Worm (Caenorhabditis elegans): ENCODE measurements around the gene fat-1.

DNA sequence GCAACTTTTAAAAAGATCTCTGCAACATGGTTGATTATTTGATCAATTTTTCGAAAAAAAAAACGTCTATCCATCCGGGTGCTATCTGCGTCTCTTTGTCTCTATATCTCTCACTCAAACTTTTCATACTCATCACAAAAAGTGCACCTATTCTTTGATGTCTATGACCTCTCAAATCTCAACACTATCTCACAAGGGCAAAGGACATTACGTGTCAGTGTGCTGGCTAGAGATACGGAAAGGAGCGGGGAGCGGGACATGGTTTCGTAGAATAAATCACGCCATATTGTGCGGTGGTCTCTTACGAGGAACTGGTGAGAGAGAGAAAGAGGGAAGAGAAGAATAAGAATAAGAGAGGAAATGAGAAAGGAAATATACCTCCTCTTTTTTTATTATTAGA is 7.0 kb downstream of the fat-1 start:
- no peak for TF ChIP-seq ZK546.5 (tag; optimal IDR thresholded peaks at IDR 0.05)
- no peak for TF ChIP-seq nhr-237 (tag; optimal IDR thresholded peaks at IDR 0.05)
- peak; percentile 48 for TF ChIP-seq ztf-4 (tag; optimal IDR thresholded peaks at IDR 0.05)
- TF ChIP-seq elt-1 (tag; optimal IDR thresholded peaks at IDR 0.05): no peak
- TF ChIP-seq unc-62 (GFP tag; optimal IDR thresholded peaks at IDR 0.05): peak; percentile 29

Data from whole organism, L2 larva.